Worm (Caenorhabditis elegans) whole organism, L1 larva: ENCODE results near the gene ttr-40.

Experiments used
- alr-1 ChIP-seq: fragments of 200-800 bp; sonication (Bioruptor generic); optimal IDR thresholded peaks from 2 replicates; lab custom pipeline; 2018; ENCODE audit warnings: borderline replicate concordance, mild to moderate bottlenecking, missing genetic modification characterization, missing compliant biosample characterization
- aly-2 ChIP-seq: fragments of 150-350 bp; optimal IDR thresholded peaks from 2 replicates; lab custom pipeline; 2014; ENCODE audit warnings: missing biosample characterization, missing genetic modification characterization
- ama-1 ChIP-seq: fragments of 150-350 bp; optimal IDR thresholded peaks from 2 replicates; lab custom pipeline; 2014
- blmp-1 ChIP-seq: fragments of 150-350 bp; optimal IDR thresholded peaks from 2 replicates; lab custom pipeline; 2014; ENCODE audit warnings: missing biosample characterization, missing genetic modification characterization
- efl-1 ChIP-seq, 4 experiments: fragments of 150-350 bp; optimal IDR thresholded peaks in 3 of 4; peaks in 1 of 4; 1 replicate in 1 of 4; 2 replicates in 3 of 4; lab custom pipeline; 2014; ENCODE audit warnings: missing biosample characterization in 2 of 4, missing genetic modification characterization in 2 of 4, missing genetic modification reagents in 2 of 4
- elt-2 ChIP-seq: sonication (generic microtip); optimal IDR thresholded peaks from 2 replicates; lab custom pipeline; 2016; ENCODE audit warnings: missing genetic modification characterization, mild to moderate bottlenecking, inconsistent platforms, missing compliant biosample characterization, missing genetic modification reagents
- elt-3 ChIP-seq, 6 experiments: fragments of 150-350 bp in 1 of 6; sonication (generic microtip); optimal IDR thresholded peaks; 2 replicates each; lab custom pipeline; 2017 to 2018; ENCODE audit warnings: missing biosample characterization in 6 of 6, missing genetic modification characterization in 6 of 6, inconsistent platforms in 1 of 6
- hlh-4 ChIP-seq: sonication (generic microtip); optimal IDR thresholded peaks from 2 replicates; lab custom pipeline; 2016; ENCODE audit warnings: mild to moderate bottlenecking, missing genetic modification characterization, missing compliant biosample characterization
- lin-14 ChIP-seq: fragments of 200-800 bp; sonication (Bioruptor generic); optimal IDR thresholded peaks from 2 replicates; lab custom pipeline; 2018; ENCODE audit warnings: mild to moderate bottlenecking, missing genetic modification characterization, moderate library complexity, missing compliant biosample characterization
- lir-3 ChIP-seq: sonication (generic microtip); optimal IDR thresholded peaks from 2 replicates; lab custom pipeline; 2016; ENCODE audit warnings: mild to moderate bottlenecking, missing genetic modification characterization, moderate library complexity, missing compliant biosample characterization; ENCODE audit not compliant: poor library complexity
- nhr-84 ChIP-seq: sonication (generic microtip); optimal IDR thresholded peaks from 2 replicates; lab custom pipeline; 2017; ENCODE audit warnings: missing biosample characterization, missing genetic modification characterization
- skn-1 ChIP-seq: fragments of 150-350 bp; optimal IDR thresholded peaks from 2 replicates; lab custom pipeline; 2014; ENCODE audit warnings: missing biosample characterization, missing genetic modification characterization
- snpc-4 ChIP-seq: fragments of 150-350 bp; optimal IDR thresholded peaks from 2 replicates; lab custom pipeline; 2014; ENCODE audit warnings: missing biosample characterization, missing genetic modification characterization
- ztf-4 ChIP-seq: fragments of 150-350 bp; optimal IDR thresholded peaks from 2 replicates; lab custom pipeline; 2014; ENCODE audit warnings: missing biosample characterization, missing genetic modification characterization

The ttr-40 gene

ce11 chrV:9305116-9305515 is 50.2 kb downstream of the ttr-40 start, which contains the start of gene F44A2.3:
Gene F44A2.3, plus strand, starts transcription at chrV:9305416.
- TF ChIP-seq ama-1 (lab: Kevin White, UChicago), result no peak
- peak; percentile 26 for TF ChIP-seq blmp-1
- TF ChIP-seq ztf-4 (tag; lab: Kevin White, UChicago), result no peak
- no peak for TF ChIP-seq aly-2 (tag; lab: Kevin White, UChicago)
- TF ChIP-seq elt-2 (tag; lab: Kevin White, UChicago), result no peak
- no peak for TF ChIP-seq lin-14
- TF ChIP-seq elt-3 (tag; optimal IDR thresholded peaks at IDR 0.05; lab: Kevin White, UChicago), result no peak
- TF ChIP-seq efl-1 (optimal IDR thresholded peaks at IDR 0.05; lab: Kevin White, UChicago), result no peak
- TF ChIP-seq efl-1 (GFP tag; optimal IDR thresholded peaks at IDR 0.05 in 1 of 2; lab: Kevin White, UChicago), result peak in 1 of 2 experiments; percentile 29
- TF ChIP-seq snpc-4, result no peak
- TF ChIP-seq skn-1 (tag; lab: Kevin White, UChicago), result no peak
- TF ChIP-seq nhr-84 (tag; lab: Kevin White, UChicago), result no peak
- no peak for TF ChIP-seq alr-1 (tag; lab: Kevin White, UChicago)
- no peak for TF ChIP-seq lir-3
- no peak for TF ChIP-seq hlh-4 (tag; lab: Kevin White, UChicago)
